Fruit fly (Drosophila melanogaster) Kc167 (cell line): Measurements from ENCODE around the gene CG32087.

Source experiments
- Myc ChIP-seq: fragments of >200 bp; optimal IDR thresholded peaks from 2 replicates; lab custom pipeline; 2017; ENCODE audit warnings: missing external identifiers
- Sin3A ChIP-seq: fragments of >200 bp; optimal IDR thresholded peaks from 2 replicates; lab custom pipeline; 2018; ENCODE audit warnings: missing external identifiers
- h ChIP-seq: fragments of >200 bp; optimal IDR thresholded peaks from 3 replicates; lab custom pipeline; 2018; ENCODE audit warnings: missing external identifiers
- insv ChIP-seq: fragments of >200 bp; optimal IDR thresholded peaks from 3 replicates; lab custom pipeline; 2018; ENCODE audit warnings: missing external identifiers
- psq ChIP-seq: fragments of >200 bp; optimal IDR thresholded peaks from 2 replicates; lab custom pipeline; 2017; ENCODE audit warnings: missing external identifiers
- ttk ChIP-seq: sonication (Bioruptor generic); optimal IDR thresholded peaks from 2 replicates; lab custom pipeline; 2017; ENCODE audit warnings: missing external identifiers

CG32087 gene

DNA sequence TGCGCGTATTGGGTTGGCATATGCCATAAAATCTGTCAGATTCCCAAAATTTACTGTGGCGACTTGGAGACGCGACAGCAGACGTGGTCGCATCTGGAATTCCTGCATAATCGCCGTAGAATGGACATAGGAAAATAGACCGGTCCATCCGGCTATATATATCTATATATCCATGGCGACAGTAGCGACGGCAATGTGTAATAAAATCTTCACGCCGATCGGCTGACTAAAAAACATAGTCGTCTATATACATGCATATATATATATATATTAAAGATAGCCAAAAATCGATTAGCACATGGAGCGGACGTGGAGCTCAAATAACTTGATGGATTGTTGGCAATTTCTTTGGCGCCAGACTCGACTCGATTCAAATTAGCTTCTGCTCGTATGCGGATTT is 13.9 kb upstream of the CG32087 start:
- TF ChIP-seq h: no peak
- TF ChIP-seq Sin3A: no peak
- no peak for TF ChIP-seq Myc (lab: Kevin White, UChicago)
- TF ChIP-seq ttk (lab: Kevin White, UChicago): no peak
- no peak for TF ChIP-seq psq
- TF ChIP-seq insv: no peak

DNA sequence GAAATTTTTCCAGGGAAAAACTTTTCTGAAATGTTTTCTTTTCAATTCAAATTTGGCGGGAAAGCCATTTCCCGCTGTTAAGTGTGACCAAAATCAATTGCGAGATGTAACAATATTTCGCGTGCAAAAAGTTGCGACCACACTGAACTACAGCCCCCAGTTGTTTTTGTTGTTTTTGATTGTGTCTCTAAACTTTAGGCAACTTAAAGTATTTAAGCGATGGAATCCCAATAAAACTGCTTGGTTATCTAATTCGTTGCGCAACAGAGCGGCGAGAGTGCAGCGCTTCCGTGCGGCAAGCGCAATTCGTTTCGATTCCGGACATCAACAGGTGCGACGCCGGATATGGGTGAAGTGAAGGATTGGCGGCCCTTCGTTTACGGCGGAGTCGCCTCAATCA is 11.2 kb upstream of the CG32087 start, which contains the start of gene Bmcp:
TSS of gene Bmcp (plus strand) at position 155 of the 400 bp plus-strand sequence.
- no peak for TF ChIP-seq Myc (lab: Kevin White, UChicago)
- TF ChIP-seq psq: no peak
- TF ChIP-seq h: no peak
- TF ChIP-seq insv: no peak
- TF ChIP-seq Sin3A: no peak
- no peak for TF ChIP-seq ttk (lab: Kevin White, UChicago)

DNA sequence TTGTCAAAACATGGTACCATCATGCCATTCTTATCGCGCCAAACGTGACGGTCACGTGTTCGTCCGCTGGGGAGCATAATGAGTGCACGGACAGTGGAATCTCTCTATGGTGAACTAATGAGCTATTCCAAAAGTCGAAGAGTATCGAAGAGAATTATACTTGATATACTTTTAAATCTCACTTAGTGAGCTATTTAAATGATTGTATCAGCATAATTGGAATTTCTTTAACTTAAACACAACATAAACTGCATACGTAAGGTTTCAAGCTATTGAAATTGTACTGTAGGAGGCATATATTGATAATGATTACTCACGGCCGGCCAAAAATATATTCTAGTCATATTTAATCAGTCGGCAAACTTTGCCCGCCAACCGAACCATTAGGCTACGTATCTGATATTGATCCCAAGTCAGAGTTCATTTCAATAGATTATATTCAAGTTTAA is 10.4 kb upstream of the CG32087 start:
- TF ChIP-seq Sin3A (no peak), insv (no peak), ttk (lab: Kevin White, UChicago) (no peak), Myc (lab: Kevin White, UChicago) (no peak), h (no peak), psq (no peak)

DNA sequence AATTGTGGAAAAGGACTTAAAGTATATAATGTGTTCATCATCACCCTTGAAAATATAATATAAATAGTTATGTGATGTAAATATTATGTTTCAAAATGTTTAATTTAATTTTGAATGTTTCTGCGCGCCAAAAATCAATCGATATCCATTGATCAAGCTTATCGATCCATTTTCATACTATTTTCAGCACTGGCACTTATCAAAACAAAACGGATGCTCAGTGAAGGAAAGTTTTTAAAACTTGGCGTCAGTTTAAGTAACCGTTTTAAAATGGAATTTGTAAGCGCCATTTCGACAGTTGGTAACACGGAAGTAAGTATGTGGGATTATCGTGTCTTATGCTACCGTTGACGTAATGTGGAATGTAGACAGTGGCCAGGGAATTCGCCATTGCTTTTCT is 3.8 kb upstream of the CG32087 start, which contains the start of gene sunn:
TSS of gene sunn (plus strand) at position 202 of the 400 bp plus-strand sequence.
- TF ChIP-seq psq (no peak), h (no peak), ttk (lab: Kevin White, UChicago) (no peak), Myc (lab: Kevin White, UChicago) (no peak), Sin3A (no peak), insv (no peak)

DNA sequence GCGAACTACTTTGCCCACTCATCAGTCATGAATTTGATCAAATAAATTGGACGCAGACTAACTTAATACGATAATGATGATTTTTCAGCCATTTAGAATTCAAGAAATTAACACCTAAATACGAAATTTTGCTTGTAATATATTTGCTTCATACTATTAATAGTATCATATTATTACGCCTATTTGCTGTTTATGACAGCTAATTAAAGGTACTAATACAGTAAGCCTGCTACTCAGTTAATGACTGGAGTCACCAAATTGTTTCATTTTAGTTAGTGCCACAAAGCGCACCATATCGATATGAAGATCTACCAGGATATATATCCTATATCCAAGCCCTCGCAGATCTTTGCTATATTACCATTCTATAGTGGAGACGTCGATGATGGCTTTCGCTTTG is 19.1 kb downstream of the CG32087 start, which contains the start of gene Gr68a:
TSS of gene Gr68a (plus strand) at position 301 of the 400 bp plus-strand sequence.
- no peak for TF ChIP-seq insv
- no peak for TF ChIP-seq ttk (lab: Kevin White, UChicago)
- no peak for TF ChIP-seq Sin3A
- TF ChIP-seq h: no peak
- no peak for TF ChIP-seq psq
- no peak for TF ChIP-seq Myc (lab: Kevin White, UChicago)

DNA sequence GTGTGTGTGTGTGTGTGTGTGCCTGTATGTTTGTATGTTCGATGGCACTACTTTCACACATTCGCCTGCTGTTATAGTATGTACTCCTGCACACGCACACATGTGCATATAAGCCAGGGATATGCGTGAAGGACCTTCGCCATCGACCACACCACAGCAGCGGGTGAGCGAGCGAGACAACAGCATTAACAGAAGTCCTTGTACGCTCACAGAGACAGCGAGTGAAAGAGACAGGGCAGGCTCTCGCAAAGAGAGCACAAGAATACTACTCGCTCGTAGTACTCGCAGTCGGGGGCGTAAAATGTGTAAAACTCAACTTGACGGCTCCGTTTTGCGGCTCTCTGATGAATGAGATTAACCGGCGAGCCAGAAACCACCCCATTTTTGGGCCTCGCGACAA is 33.0 kb downstream of the CG32087 start:
- TF ChIP-seq Myc (lab: Kevin White, UChicago) (no peak), Sin3A (no peak), psq (no peak), h (no peak), ttk (lab: Kevin White, UChicago) (no peak), insv (no peak)

DNA sequence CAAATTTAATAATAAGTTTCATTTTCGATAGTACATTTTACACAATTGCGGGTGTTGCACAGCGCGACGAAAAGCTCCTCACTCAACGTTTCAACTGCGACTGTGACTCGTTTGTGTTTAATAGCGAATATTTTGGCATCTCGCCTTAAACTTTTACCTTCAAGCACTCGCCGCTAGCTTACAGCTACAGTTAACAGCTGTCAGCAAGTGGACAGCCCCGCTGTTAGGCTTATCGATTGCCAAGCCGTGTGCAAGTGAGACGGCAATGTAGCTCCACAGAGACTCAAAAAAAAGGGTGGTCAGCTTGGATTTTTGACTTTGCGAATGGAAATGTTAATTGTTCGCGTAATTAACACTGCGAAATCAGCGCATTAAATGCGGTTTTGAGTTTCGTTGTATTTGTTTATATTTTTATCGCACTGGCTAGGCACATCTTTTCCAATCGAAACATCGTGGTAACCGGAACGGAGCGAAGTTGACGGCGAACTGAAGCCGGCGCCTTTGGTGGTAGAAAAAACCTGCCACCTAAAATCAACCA is 33.8 kb downstream of the CG32087 start, which contains the start of gene loaf:
TSS of gene loaf (minus strand) at position 488 of the 538 bp plus-strand sequence.
- TF ChIP-seq Sin3A (no peak), psq (no peak), ttk (lab: Kevin White, UChicago) (no peak), insv (no peak), Myc (lab: Kevin White, UChicago) (no peak), h (no peak)

DNA sequence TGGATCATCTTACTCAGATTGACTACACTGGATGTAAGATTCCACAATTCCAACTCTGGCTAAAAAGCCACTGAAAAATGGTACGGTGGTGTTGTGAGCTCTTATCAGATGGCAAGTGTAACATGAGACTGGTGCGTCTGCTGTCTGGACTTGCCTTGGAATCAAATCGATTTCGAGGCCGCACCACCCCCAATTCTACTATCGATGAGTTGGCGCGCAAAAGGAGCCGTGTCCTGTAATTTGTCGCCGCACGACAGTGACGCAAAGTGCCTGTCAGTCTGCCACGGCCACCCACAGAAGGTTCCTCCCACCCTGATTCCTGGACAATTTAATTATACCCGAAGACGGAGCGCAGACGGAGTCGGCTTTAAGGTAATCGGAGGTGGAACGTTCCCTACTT is 34.6 kb downstream of the CG32087 start:
- TF ChIP-seq Myc (lab: Kevin White, UChicago): no peak
- no peak for TF ChIP-seq h

DNA sequence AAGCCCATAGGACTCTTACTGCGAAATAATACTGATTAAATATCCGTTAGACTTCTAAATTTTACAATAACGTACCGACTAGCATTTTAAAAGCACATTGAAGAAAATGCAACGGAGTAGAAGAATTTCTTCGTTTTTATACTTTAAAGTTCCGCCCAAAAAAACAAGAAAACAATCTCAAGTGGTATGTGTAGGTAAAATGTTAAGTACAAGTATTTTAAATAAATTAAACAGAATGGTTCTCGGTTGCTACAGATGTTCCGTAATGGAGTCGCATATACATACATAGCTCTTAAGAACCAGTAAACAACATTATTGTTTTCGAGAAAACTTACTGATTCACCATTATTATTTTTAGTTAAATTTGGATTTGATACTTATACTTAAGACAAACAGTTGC is 40.1 kb downstream of the CG32087 start, which contains the start of gene Muc68D:
TSS of gene Muc68D (minus strand) at position 101 of the 400 bp plus-strand sequence.
- TF ChIP-seq h (no peak), insv (no peak), psq (no peak), Myc (lab: Kevin White, UChicago) (no peak), Sin3A (no peak), ttk (lab: Kevin White, UChicago) (no peak)

DNA sequence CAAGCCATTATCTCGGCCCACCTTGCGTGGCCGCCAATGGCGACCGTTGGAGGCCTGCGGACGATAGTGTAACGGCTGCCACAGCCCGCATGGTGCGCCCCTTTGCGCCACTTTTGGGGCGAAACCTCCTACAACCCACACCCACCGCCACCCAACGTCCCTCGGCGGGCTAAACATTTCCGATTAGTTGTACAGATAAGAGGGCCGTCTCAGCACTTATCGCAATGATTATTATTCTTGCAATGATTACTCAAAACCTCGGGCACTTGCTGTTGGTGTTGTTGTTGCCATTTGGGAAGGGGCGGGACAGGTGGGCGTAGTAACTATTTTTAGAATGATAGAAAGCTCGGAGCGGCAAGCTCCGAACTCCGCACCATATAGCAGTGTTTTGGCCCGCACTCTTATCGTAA is 40.7 kb downstream of the CG32087 start:
- no peak for TF ChIP-seq Sin3A
- no peak for TF ChIP-seq psq
- TF ChIP-seq Myc (lab: Kevin White, UChicago): no peak
- no peak for TF ChIP-seq h
- TF ChIP-seq insv: no peak
- no peak for TF ChIP-seq ttk (lab: Kevin White, UChicago)

DNA sequence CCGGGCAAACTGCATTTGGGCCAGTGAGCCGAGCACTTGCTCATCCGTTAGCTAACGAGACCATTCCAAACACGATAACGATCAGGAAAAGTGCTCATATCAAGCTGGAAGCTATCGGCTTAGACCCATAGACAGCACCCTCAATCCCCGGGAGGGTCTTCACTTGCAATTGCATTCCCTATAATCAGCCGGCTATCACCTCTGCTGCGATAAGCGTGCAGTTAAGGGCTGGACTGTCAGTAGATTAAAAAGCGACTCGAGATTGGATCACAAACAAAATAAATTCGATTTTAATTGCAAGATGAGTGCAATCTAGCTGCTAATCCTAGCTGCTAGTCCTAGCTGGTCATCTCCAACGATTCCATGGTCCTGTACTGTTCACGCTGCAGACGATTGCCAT is 41.9 kb downstream of the CG32087 start:
- TF ChIP-seq Myc (lab: Kevin White, UChicago): no peak
- TF ChIP-seq psq: no peak
- no peak for TF ChIP-seq h
- no peak for TF ChIP-seq Sin3A
- TF ChIP-seq ttk (lab: Kevin White, UChicago): no peak
- no peak for TF ChIP-seq insv

DNA sequence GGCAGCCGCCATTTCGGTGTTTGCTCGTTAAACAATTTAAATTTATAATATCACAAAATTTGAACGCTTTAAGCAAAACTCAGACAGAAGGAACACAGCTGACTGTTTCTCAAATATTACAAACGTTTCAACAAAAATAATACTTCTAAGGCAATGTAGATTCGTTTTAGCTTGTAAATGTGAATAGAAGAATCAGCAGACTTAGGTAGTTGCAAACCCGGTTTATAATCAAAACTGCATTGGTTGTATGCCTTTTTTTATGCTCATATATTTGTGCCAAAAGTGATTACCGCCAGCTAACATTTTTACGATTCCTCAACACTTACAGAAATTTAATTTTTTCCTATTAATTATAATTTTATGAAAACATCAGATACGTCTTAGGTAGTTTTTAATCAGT is 42.5 kb downstream of the CG32087 start, which contains the start of gene Tim13:
TSS of gene Tim13 (minus strand) at position 101 of the 400 bp plus-strand sequence.
- no peak for TF ChIP-seq Sin3A
- TF ChIP-seq ttk (lab: Kevin White, UChicago): no peak
- no peak for TF ChIP-seq psq
- TF ChIP-seq Myc (lab: Kevin White, UChicago): no peak
- no peak for TF ChIP-seq h
- TF ChIP-seq insv: no peak

DNA sequence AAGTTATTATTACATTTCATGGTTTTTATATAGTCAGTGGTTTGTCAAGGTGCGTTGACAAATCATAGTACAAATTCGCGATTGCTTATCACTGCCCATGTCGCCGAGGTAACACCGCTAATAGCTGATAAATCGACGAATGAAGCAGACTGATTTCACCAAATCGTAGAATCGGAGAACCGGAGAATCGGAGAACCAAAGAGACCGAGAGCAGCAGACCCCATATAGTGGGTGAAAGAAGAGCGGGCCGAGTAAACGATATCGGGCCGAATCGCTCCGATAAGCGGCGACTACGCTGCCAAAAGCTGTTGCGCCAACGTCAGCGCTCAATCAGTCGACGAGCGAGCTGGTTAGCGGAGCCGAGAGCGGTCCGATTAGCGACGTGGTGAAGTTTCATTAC is 44.8 kb downstream of the CG32087 start, which contains the start of gene CG14131:
TSS of gene CG14131 (plus strand) at position 343 of the 400 bp plus-strand sequence.
- TF ChIP-seq Sin3A (no peak), psq (no peak), h (no peak), Myc (lab: Kevin White, UChicago) (no peak), insv (no peak), ttk (lab: Kevin White, UChicago) (no peak)
